Fruit fly (Drosophila melanogaster) whole organism, embryonic: ENCODE results near the gene CG14995.
A peak's percentile ranks its signal among the peaks of the same experiment; 100 is the strongest.

ENCODE experiments used
- Atf6 ChIP-seq: fragments of 200-800 bp; sonication (Bioruptor generic); IDR thresholded peaks from 2 replicates; pipeline ENCODE4 v1.3.6; 2022; ENCODE audit warnings: missing biosample characterization, missing genetic modification characterization
- CG11560 ChIP-seq: fragments of 200-800 bp; sonication (Bioruptor generic); IDR thresholded peaks from 3 replicates; pipeline ENCODE4 v1.3.6; 2022; ENCODE audit warnings: missing biosample characterization, missing genetic modification characterization
- CG11696 ChIP-seq: fragments of 200-800 bp; sonication (Bioruptor generic); IDR thresholded peaks from 2 replicates; pipeline ENCODE4 v1.3.6; 2022; ENCODE audit warnings: missing biosample characterization, missing genetic modification characterization
- CG12071 ChIP-seq: fragments of 200-800 bp; sonication (Bioruptor generic); optimal IDR thresholded peaks from 3 replicates; lab custom pipeline; 2018; ENCODE audit warnings: missing biosample characterization, mild to moderate bottlenecking, missing genetic modification characterization
- CG1233 ChIP-seq: fragments of 200-800 bp; sonication (Bioruptor generic); optimal IDR thresholded peaks from 4 replicates; lab custom pipeline; 2018; ENCODE audit warnings: missing biosample characterization, mild to moderate bottlenecking, missing genetic modification characterization
- CG13287 ChIP-seq: fragments of 200-800 bp; sonication (Bioruptor generic); IDR thresholded peaks from 2 replicates; pipeline ENCODE4 v1.3.6; 2022; ENCODE audit warnings: missing biosample characterization, missing genetic modification characterization; ENCODE audit not compliant: partially characterized antibody
- CG15514 ChIP-seq: fragments of 200-800 bp; sonication (Bioruptor generic); optimal IDR thresholded peaks from 3 replicates; lab custom pipeline; 2017; ENCODE audit warnings: missing biosample characterization, missing genetic modification characterization, mild to moderate bottlenecking, moderate library complexity, missing genetic modification reagents
- CG18764 ChIP-seq: fragments of 200-800 bp; sonication (Bioruptor generic); optimal IDR thresholded peaks from 3 replicates; lab custom pipeline; 2016; ENCODE audit warnings: missing biosample characterization, missing genetic modification characterization
- CG2129 ChIP-seq: fragments of 200-800 bp; sonication (Bioruptor generic); IDR thresholded peaks from 2 replicates; pipeline ENCODE4 v1.3.6; 2022; ENCODE audit warnings: missing biosample characterization, missing genetic modification characterization; ENCODE audit not compliant: partially characterized antibody
- CG2678 ChIP-seq: fragments of 200-800 bp; sonication (Bioruptor generic); optimal IDR thresholded peaks from 3 replicates; lab custom pipeline; 2019; ENCODE audit warnings: missing biosample characterization, mild to moderate bottlenecking, missing genetic modification characterization, moderate library complexity
- CG2712 ChIP-seq: fragments of 200-800 bp; optimal IDR thresholded peaks from 3 replicates; lab custom pipeline; 2019; ENCODE audit warnings: missing biosample characterization, mild to moderate bottlenecking, missing genetic modification characterization, moderate library complexity
- CG30403 ChIP-seq: fragments of 200-800 bp; sonication (Bioruptor generic); optimal IDR thresholded peaks from 3 replicates; lab custom pipeline; 2016; ENCODE audit warnings: missing biosample characterization, missing genetic modification characterization
- CG32767 ChIP-seq: fragments of 200-800 bp; sonication (Bioruptor generic); IDR thresholded peaks from 2 replicates; pipeline ENCODE4 v1.3.6; 2022; ENCODE audit warnings: missing biosample characterization, missing genetic modification characterization
- CG32772 ChIP-seq: fragments of 200-800 bp; sonication (Bioruptor generic); IDR thresholded peaks from 2 replicates; pipeline ENCODE4 v1.3.6; 2022; ENCODE audit warnings: missing biosample characterization, missing genetic modification characterization
- CG33557 ChIP-seq: fragments of 200-800 bp; sonication (Bioruptor generic); optimal IDR thresholded peaks from 2 replicates; lab custom pipeline; 2019; ENCODE audit warnings: missing biosample characterization, mild to moderate bottlenecking, missing genetic modification characterization, moderate library complexity
- CG4617 ChIP-seq: fragments of 200-800 bp; sonication (Bioruptor generic); optimal IDR thresholded peaks from 3 replicates; lab custom pipeline; 2016; ENCODE audit warnings: missing biosample characterization, missing genetic modification characterization, borderline replicate concordance
- CG6683 ChIP-seq: fragments of 200-800 bp; sonication (Bioruptor generic); optimal IDR thresholded peaks from 2 replicates; lab custom pipeline; 2017; ENCODE audit warnings: missing biosample characterization, mild to moderate bottlenecking, missing genetic modification characterization, missing genetic modification reagents
- CG7963 ChIP-seq: fragments of 200-800 bp; sonication (Bioruptor generic); IDR thresholded peaks from 3 replicates; pipeline ENCODE4 v1.3.6; 2022; ENCODE audit warnings: missing biosample characterization, missing genetic modification characterization; ENCODE audit not compliant: partially characterized antibody
- CG9437 ChIP-seq: fragments of 200-800 bp; sonication (Bioruptor generic); optimal IDR thresholded peaks from 2 replicates; lab custom pipeline; 2018; ENCODE audit warnings: missing biosample characterization, mild to moderate bottlenecking, missing genetic modification characterization
- CHES-1-like ChIP-seq: fragments of 200-800 bp; sonication (Bioruptor generic); optimal IDR thresholded peaks from 2 replicates; lab custom pipeline; 2016; ENCODE audit warnings: missing biosample characterization, missing genetic modification characterization
- CkIIα-i1 ChIP-seq: fragments of 200-800 bp; sonication (Bioruptor generic); IDR thresholded peaks from 2 replicates; pipeline ENCODE4 v1.3.6; 2022; ENCODE audit warnings: missing biosample characterization, missing genetic modification characterization
- D19A ChIP-seq: fragments of 200-800 bp; optimal IDR thresholded peaks from 3 replicates; lab custom pipeline; 2019; ENCODE audit warnings: missing biosample characterization, mild to moderate bottlenecking, missing genetic modification characterization, moderate library complexity
- Doc2 ChIP-seq: fragments of 200-800 bp; sonication (Bioruptor generic); IDR thresholded peaks from 2 replicates; pipeline ENCODE4 v1.3.6; 2022; ENCODE audit warnings: missing biosample characterization, missing genetic modification characterization
- Doc3 ChIP-seq: fragments of 200-800 bp; sonication (Bioruptor generic); IDR thresholded peaks from 3 replicates; pipeline ENCODE4 v1.3.6; 2022; ENCODE audit warnings: missing biosample characterization, missing genetic modification characterization; ENCODE audit not compliant: partially characterized antibody
- Jarid2 ChIP-seq: fragments of 200-800 bp; sonication (Bioruptor generic); optimal IDR thresholded peaks from 3 replicates; lab custom pipeline; 2017; ENCODE audit warnings: mild to moderate bottlenecking, missing biosample characterization, missing genetic modification reagents, missing genetic modification characterization
- Lpt ChIP-seq: fragments of >200 bp; optimal IDR thresholded peaks from 2 replicates; lab custom pipeline; 2018; ENCODE audit warnings: missing biosample characterization, missing genetic modification characterization
- Meics ChIP-seq: fragments of 200-800 bp; sonication (Bioruptor generic); optimal IDR thresholded peaks from 2 replicates; lab custom pipeline; 2017; ENCODE audit warnings: missing biosample characterization, mild to moderate bottlenecking, missing genetic modification characterization
- PHDP ChIP-seq: fragments of 200-800 bp; sonication (Bioruptor generic); optimal IDR thresholded peaks from 3 replicates; lab custom pipeline; 2018; ENCODE audit warnings: missing biosample characterization, mild to moderate bottlenecking, missing genetic modification characterization, moderate library complexity
- Six4 ChIP-seq: fragments of 200-800 bp; sonication (Bioruptor generic); optimal IDR thresholded peaks from 2 replicates; lab custom pipeline; 2016; ENCODE audit warnings: missing biosample characterization, missing genetic modification characterization
- ase ChIP-seq: fragments of 200-800 bp; sonication (Bioruptor generic); IDR thresholded peaks from 3 replicates; pipeline ENCODE4 v1.3.6; 2022; ENCODE audit warnings: missing biosample characterization, missing genetic modification characterization
- bigmax ChIP-seq: fragments of 200-800 bp; sonication (Bioruptor generic); optimal IDR thresholded peaks from 2 replicates; lab custom pipeline; 2018; ENCODE audit warnings: missing biosample characterization, mild to moderate bottlenecking, missing genetic modification characterization
- bsh ChIP-seq, 2 experiments: fragments of 200-800 bp; sonication (Bioruptor generic); optimal IDR thresholded peaks; 2 replicates each; lab custom pipeline; 2017 to 2018; ENCODE audit warnings: mild to moderate bottlenecking in 2 of 2, missing biosample characterization in 2 of 2, missing genetic modification characterization in 2 of 2, moderate library complexity in 1 of 2
- caup ChIP-seq: fragments of 200-800 bp; sonication (Bioruptor generic); optimal IDR thresholded peaks from 3 replicates; lab custom pipeline; 2017; ENCODE audit warnings: missing biosample characterization, mild to moderate bottlenecking, missing genetic modification characterization, moderate library complexity; ENCODE audit not compliant: severe bottlenecking
- cg ChIP-seq: fragments of 200-800 bp; sonication (Bioruptor generic); optimal IDR thresholded peaks from 3 replicates; lab custom pipeline; 2019; ENCODE audit warnings: missing biosample characterization, mild to moderate bottlenecking, missing genetic modification characterization, moderate library complexity
- danr ChIP-seq: fragments of 200-800 bp; sonication (Bioruptor generic); IDR thresholded peaks from 2 replicates; pipeline ENCODE4 v1.3.6; 2022; ENCODE audit warnings: missing biosample characterization, missing genetic modification characterization
- dysf ChIP-seq: fragments of 200-800 bp; sonication (Bioruptor generic); IDR thresholded peaks from 3 replicates; pipeline ENCODE4 v1.3.6; 2022; ENCODE audit warnings: missing biosample characterization, missing genetic modification characterization
- fu2 ChIP-seq: fragments of 200-800 bp; sonication (Bioruptor generic); optimal IDR thresholded peaks from 2 replicates; lab custom pipeline; 2016; ENCODE audit warnings: missing biosample characterization, missing genetic modification characterization
- hb ChIP-seq: fragments of 200-800 bp; sonication (Bioruptor generic); IDR thresholded peaks from 3 replicates; pipeline ENCODE4 v1.3.6; 2022; ENCODE audit warnings: missing biosample characterization, missing genetic modification characterization; ENCODE audit not compliant: partially characterized antibody
- kah ChIP-seq: fragments of 200-800 bp; sonication (Bioruptor generic); optimal IDR thresholded peaks from 2 replicates; lab custom pipeline; 2018; ENCODE audit warnings: missing biosample characterization, mild to moderate bottlenecking, missing genetic modification characterization
- nau ChIP-seq: fragments of 200-800 bp; sonication (Bioruptor generic); optimal IDR thresholded peaks from 3 replicates; lab custom pipeline; 2017; ENCODE audit warnings: missing biosample characterization, mild to moderate bottlenecking, missing genetic modification characterization, missing genetic modification reagents
- nom ChIP-seq: fragments of 200-800 bp; sonication (Bioruptor generic); optimal IDR thresholded peaks from 2 replicates; lab custom pipeline; 2017; ENCODE audit warnings: missing biosample characterization, missing genetic modification characterization, mild to moderate bottlenecking, moderate library complexity, missing genetic modification reagents
- pzg ChIP-seq: fragments of 200-800 bp; sonication (Bioruptor generic); optimal IDR thresholded peaks from 3 replicates; lab custom pipeline; 2018; ENCODE audit warnings: missing biosample characterization, mild to moderate bottlenecking, missing genetic modification characterization, moderate library complexity
- sens ChIP-seq: fragments of 200-800 bp; sonication (Bioruptor generic); peaks from one replicate; lab custom pipeline; 2016; ENCODE audit warnings: missing biosample characterization, missing genetic modification characterization
- sna ChIP-seq: fragments of 200-800 bp; sonication (Bioruptor generic); IDR thresholded peaks from 2 replicates; pipeline ENCODE4 v1.3.6; 2022; ENCODE audit warnings: missing biosample characterization, missing genetic modification characterization; ENCODE audit not compliant: partially characterized antibody
- trem ChIP-seq: fragments of 200-800 bp; optimal IDR thresholded peaks from 3 replicates; lab custom pipeline; 2019; ENCODE audit warnings: missing biosample characterization, mild to moderate bottlenecking, missing genetic modification characterization, moderate library complexity
- zen ChIP-seq: fragments of 200-800 bp; sonication (Bioruptor generic); optimal IDR thresholded peaks from 3 replicates; lab custom pipeline; 2018; ENCODE audit warnings: missing biosample characterization, mild to moderate bottlenecking, missing genetic modification characterization, moderate library complexity
- zfh1 ChIP-seq: fragments of 200-800 bp; sonication (Bioruptor generic); IDR thresholded peaks from 3 replicates; pipeline ENCODE4 v1.3.6; 2022; ENCODE audit warnings: missing biosample characterization, missing genetic modification characterization

CG14995 gene

dm6 chr3L:4102496-4103257, at the start of gene CG14995:
Gene CG14995 (minus strand): TSS chr3L:4103256.
- TF ChIP-seq CG7963 (GFP tag; lab: Robert Waterston, UW): peak; percentile 36; the same call in 1 of the 3 replicates
- peak; percentile 25 for TF ChIP-seq CHES-1-like (GFP tag; lab: Kevin White, UChicago)
- peak; percentile 41 for TF ChIP-seq CG4617 (GFP tag; lab: Kevin White, UChicago)
- TF ChIP-seq CG15514 (GFP tag; lab: Kevin White, UChicago): peak; percentile 31
- TF ChIP-seq pzg (GFP tag; lab: Kevin White, UChicago): peak; percentile 61
- TF ChIP-seq PHDP (tag; lab: Kevin White, UChicago): peak; percentile 50
- TF ChIP-seq CG30403 (GFP tag; lab: Kevin White, UChicago): no peak
- 0 out of 2 replicates have a peak, but pooled peaks have one; percentile 15 for TF ChIP-seq sna (GFP tag; lab: Robert Waterston, UW)
- TF ChIP-seq CkIIα-i1: no peak
- peak; percentile 33 for TF ChIP-seq CG2678
- TF ChIP-seq nau (GFP tag; lab: Kevin White, UChicago): peak; percentile 72
- 0 out of 2 replicates have a peak, but pooled peaks have one; percentile 19 for TF ChIP-seq CG2129 (GFP tag; lab: Robert Waterston, UW)
- peak; percentile 77 for TF ChIP-seq nom
- TF ChIP-seq Jarid2 (GFP tag; lab: Kevin White, UChicago): peak; percentile 77
- no peak for TF ChIP-seq CG6683 (GFP tag; lab: Kevin White, UChicago)
- TF ChIP-seq CG9437 (GFP tag; lab: Kevin White, UChicago): peak; percentile 27
- no peak for TF ChIP-seq CG18764 (GFP tag; lab: Kevin White, UChicago)
- peak; percentile 37 for TF ChIP-seq kah
- TF ChIP-seq Doc2 (GFP tag; lab: Robert Waterston, UW): no peak
- TF ChIP-seq CG33557 (GFP tag; lab: Kevin White, UChicago): no peak
- no peak for TF ChIP-seq CG11560 (tag; lab: Robert Waterston, UW)
- TF ChIP-seq Meics (GFP tag; lab: Kevin White, UChicago): peak; percentile 20
- TF ChIP-seq zen (tag; lab: Kevin White, UChicago): peak; percentile 1
- TF ChIP-seq sens (GFP tag; lab: Kevin White, UChicago): peak; percentile 93
- TF ChIP-seq Lpt (GFP tag; lab: Kevin White, UChicago): no peak
- TF ChIP-seq cg (GFP tag; lab: Kevin White, UChicago): peak; percentile 87
- TF ChIP-seq CG32767 (GFP tag; lab: Robert Waterston, UW): peak; percentile 18; the same call in 1 of the 2 replicates
- TF ChIP-seq zfh1 (GFP tag; lab: Robert Waterston, UW): no peak
- TF ChIP-seq Doc3: peak; percentile 59
- peak; percentile 25; the same call in 2 of the 3 replicates for TF ChIP-seq hb (GFP tag; lab: Robert Waterston, UW)
- 0 out of 2 replicates have a peak, but pooled peaks have one; percentile 30 for TF ChIP-seq CG11696 (GFP tag; lab: Robert Waterston, UW)
- no peak for TF ChIP-seq trem (tag; lab: Kevin White, UChicago)
- no peak for TF ChIP-seq ase
- no peak for TF ChIP-seq bigmax
- TF ChIP-seq D19A (tag; lab: Kevin White, UChicago): peak; percentile 67
- TF ChIP-seq CG2712 (tag; lab: Kevin White, UChicago): peak; percentile 31
- peak; percentile 31 for TF ChIP-seq caup (GFP tag; lab: Kevin White, UChicago)
- no peak for TF ChIP-seq danr (GFP tag; lab: Robert Waterston, UW)
- peak; percentile 42; the same call in 1 of the 2 replicates for TF ChIP-seq Atf6 (GFP tag; lab: Robert Waterston, UW)
- peak; percentile 61 for TF ChIP-seq CG12071 (GFP tag; lab: Kevin White, UChicago)
- peak in 1 of 2 experiments; percentile 0 for TF ChIP-seq bsh (GFP tag; optimal IDR thresholded peaks at IDR 0.05; lab: Kevin White, UChicago)
- no peak for TF ChIP-seq fu2 (GFP tag; lab: Kevin White, UChicago)
- TF ChIP-seq CG32772 (GFP tag; lab: Robert Waterston, UW): no peak
- no peak for TF ChIP-seq Six4
- no peak; the same call in 2 of the 3 replicates for TF ChIP-seq dysf (GFP tag; lab: Robert Waterston, UW)
- no peak for TF ChIP-seq CG1233 (GFP tag; lab: Kevin White, UChicago)
- peak; percentile 69 for TF ChIP-seq CG13287 (GFP tag; lab: Robert Waterston, UW)
